Worm (Caenorhabditis elegans): Measurements from ENCODE around the gene C02B8.7.
A peak's percentile ranks its signal among the peaks of the same experiment; 100 is the strongest.

C02B8.7 gene

ce11 chrX:8103899-8104298, 33.8 kb downstream of the C02B8.7 start, which contains the start of gene K07E3.2:
TSS of gene K07E3.2 (plus strand) at chrX:8104298.
- TF ChIP-seq fos-1 (tag; optimal IDR thresholded peaks at IDR 0.05) (no peak), xbp-1 (tag; optimal IDR thresholded peaks at IDR 0.05) (peak; percentile 11), pag-3 (tag; optimal IDR thresholded peaks at IDR 0.05; ENCODE audit: borderline replicate concordance, insufficient read depth) (no peak), ama-1 (optimal IDR thresholded peaks at IDR 0.05) (no peak), snu-23 (GFP tag; optimal IDR thresholded peaks at IDR 0.05) (peak; percentile 47), lin-39 (tag; optimal IDR thresholded peaks at IDR 0.05) (no peak), mab-9 (GFP tag; IDR thresholded peaks at IDR 0.05) (no peak), nhr-71 (tag; optimal IDR thresholded peaks at IDR 0.05) (peak; percentile 17), ceh-82 (tag; optimal IDR thresholded peaks at IDR 0.05) (peak in 1 of 3 experiments; percentile 20), nhr-90 (tag; optimal IDR thresholded peaks at IDR 0.05; ENCODE audit: poor library complexity) (peak; percentile 35), lin-13 (GFP tag; optimal IDR thresholded peaks at IDR 0.05) (no peak), zag-1 (tag; optimal IDR thresholded peaks at IDR 0.05) (no peak)

DNA sequence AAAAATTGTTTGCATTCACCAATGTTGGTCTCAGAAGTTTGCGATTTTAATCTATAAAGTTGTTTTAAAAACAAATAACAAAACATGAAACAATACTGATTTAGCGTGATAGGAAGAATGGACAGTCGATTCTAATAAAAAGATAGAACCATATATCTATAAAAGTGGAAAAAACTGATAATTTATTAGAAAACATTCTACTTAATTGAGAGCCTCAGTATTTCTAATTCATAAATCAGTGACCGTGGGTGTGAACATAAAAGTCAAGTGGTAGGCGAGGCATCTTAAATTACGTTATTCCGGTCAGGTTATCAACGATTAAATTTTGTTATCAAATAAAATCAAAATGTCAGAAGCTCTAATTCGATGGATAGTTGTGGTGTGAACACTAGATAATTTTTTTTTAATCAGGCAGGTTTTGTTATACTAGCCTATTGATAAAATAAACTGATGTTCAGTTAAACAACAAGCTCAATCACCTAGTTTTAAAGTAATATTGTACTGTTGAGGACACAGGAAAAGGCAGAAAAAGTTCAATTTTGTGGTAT, 38.8 kb downstream of the C02B8.7 start, which contains the start of gene catp-5:
catp-5 (minus strand) TSS at position 51 of the 548 bp plus-strand sequence.
- TF ChIP-seq fkh-10 (GFP tag; optimal IDR thresholded peaks at IDR 0.05) = no peak
- no peak for TF ChIP-seq irx-1 (tag; optimal IDR thresholded peaks at IDR 0.05)
- TF ChIP-seq lin-13 (GFP tag; optimal IDR thresholded peaks at IDR 0.05) = no peak
- peak; percentile 1 for TF ChIP-seq elt-2 (tag; optimal IDR thresholded peaks at IDR 0.05)

ce11 chrX:8089916-8090315, 47.8 kb downstream of the C02B8.7 start:
- TF ChIP-seq fkh-10 (GFP tag; optimal IDR thresholded peaks at IDR 0.05) = peak; percentile 44
- TF ChIP-seq hlh-17 (GFP tag; optimal IDR thresholded peaks at IDR 0.05; ENCODE audit: borderline replicate concordance) = no peak
- no peak for TF ChIP-seq Y116A8C.19 (tag; optimal IDR thresholded peaks at IDR 0.05; ENCODE audit: borderline replicate concordance)
- no peak for TF ChIP-seq egl-27 (tag; optimal IDR thresholded peaks at IDR 0.05)
- peak; percentile 20 for TF ChIP-seq ztf-4 (tag; optimal IDR thresholded peaks at IDR 0.05)
- TF ChIP-seq dsc-1 (tag; optimal IDR thresholded peaks at IDR 0.05) = peak; percentile 89
- no peak for TF ChIP-seq fos-1 (tag; optimal IDR thresholded peaks at IDR 0.05)
- peak; percentile 8 for TF ChIP-seq elt-2 (tag; optimal IDR thresholded peaks at IDR 0.05)
- no peak for TF ChIP-seq ama-1 (optimal IDR thresholded peaks at IDR 0.05)
- peak; percentile 11 for TF ChIP-seq rnt-1 (tag; optimal IDR thresholded peaks at IDR 0.05)
- TF ChIP-seq mdl-1 (tag; optimal IDR thresholded peaks at IDR 0.05) = peak in 1 of 2 experiments; percentile 37
- TF ChIP-seq elt-3 (tag; optimal IDR thresholded peaks at IDR 0.05) = peak in 4 of 6 experiments; percentile 16 to 60 (median 26)
- no peak for TF ChIP-seq nhr-12 (tag; optimal IDR thresholded peaks at IDR 0.05)
- no peak for TF ChIP-seq aly-2 (tag; optimal IDR thresholded peaks at IDR 0.05)
- no peak for TF ChIP-seq irx-1 (tag; optimal IDR thresholded peaks at IDR 0.05)
- no peak for TF ChIP-seq snpc-4 (tag; optimal IDR thresholded peaks at IDR 0.05)
- no peak for TF ChIP-seq nhr-76 (tag; optimal IDR thresholded peaks at IDR 0.05)
- TF ChIP-seq unc-130 (tag; optimal IDR thresholded peaks at IDR 0.05) = no peak
- TF ChIP-seq skn-1 (tag; optimal IDR thresholded peaks at IDR 0.05) = no peak
- TF ChIP-seq F16B12.6 (tag; optimal IDR thresholded peaks at IDR 0.05) = no peak
- TF ChIP-seq nhr-85 (tag) = peak; percentile 73
- no peak for TF ChIP-seq lin-15B (tag; optimal IDR thresholded peaks at IDR 0.05)
- no peak for TF ChIP-seq C34B4.2 (tag; optimal IDR thresholded peaks at IDR 0.05)
- TF ChIP-seq alr-1 (tag; optimal IDR thresholded peaks at IDR 0.05; ENCODE audit: borderline replicate concordance) = no peak
- no peak for TF ChIP-seq nhr-77 (tag; optimal IDR thresholded peaks at IDR 0.05)
- peak; percentile 14 to 52 for TF ChIP-seq lsy-2 (tag; optimal IDR thresholded peaks at IDR 0.05)
- peak; percentile 68 for TF ChIP-seq nhr-47 (tag; optimal IDR thresholded peaks at IDR 0.05)
- peak; percentile 41 for TF ChIP-seq tbx-2 (tag; optimal IDR thresholded peaks at IDR 0.05)
- peak; percentile 38 for TF ChIP-seq nhr-19 (GFP tag; conservative IDR thresholded peaks at IDR 0.05)
- TF ChIP-seq vab-15 (tag; optimal IDR thresholded peaks at IDR 0.05) = peak; percentile 19
- no peak for TF ChIP-seq mef-2 (tag; optimal IDR thresholded peaks at IDR 0.05)
- no peak for TF ChIP-seq egl-13 (tag; optimal IDR thresholded peaks at IDR 0.05)
- TF ChIP-seq ets-5 (GFP tag; IDR thresholded peaks at IDR 0.05) = no peak
- no peak for TF ChIP-seq fkh-4 (tag; optimal IDR thresholded peaks at IDR 0.05; ENCODE audit: borderline replicate concordance)
- TF ChIP-seq efl-3 (GFP tag; optimal IDR thresholded peaks at IDR 0.05) = no peak
- TF ChIP-seq efl-1 (optimal IDR thresholded peaks at IDR 0.05) = no peak
- TF ChIP-seq efl-1 (GFP tag; optimal IDR thresholded peaks at IDR 0.05 in 1 of 2) = no peak
- no peak for TF ChIP-seq aha-1 (tag; optimal IDR thresholded peaks at IDR 0.05)
